Fruit fly (Drosophila melanogaster) S2 (cell line): ENCODE measurements around the gene CG33928.

Experiments used
- CG8478 ChIP-seq: fragments of >200 bp; optimal IDR thresholded peaks from 2 replicates; lab custom pipeline; 2018
- CTCF ChIP-seq, 2 experiments: fragments of >200 bp; optimal IDR thresholded peaks; 2 replicates each; lab custom pipeline; 2018

DNA sequence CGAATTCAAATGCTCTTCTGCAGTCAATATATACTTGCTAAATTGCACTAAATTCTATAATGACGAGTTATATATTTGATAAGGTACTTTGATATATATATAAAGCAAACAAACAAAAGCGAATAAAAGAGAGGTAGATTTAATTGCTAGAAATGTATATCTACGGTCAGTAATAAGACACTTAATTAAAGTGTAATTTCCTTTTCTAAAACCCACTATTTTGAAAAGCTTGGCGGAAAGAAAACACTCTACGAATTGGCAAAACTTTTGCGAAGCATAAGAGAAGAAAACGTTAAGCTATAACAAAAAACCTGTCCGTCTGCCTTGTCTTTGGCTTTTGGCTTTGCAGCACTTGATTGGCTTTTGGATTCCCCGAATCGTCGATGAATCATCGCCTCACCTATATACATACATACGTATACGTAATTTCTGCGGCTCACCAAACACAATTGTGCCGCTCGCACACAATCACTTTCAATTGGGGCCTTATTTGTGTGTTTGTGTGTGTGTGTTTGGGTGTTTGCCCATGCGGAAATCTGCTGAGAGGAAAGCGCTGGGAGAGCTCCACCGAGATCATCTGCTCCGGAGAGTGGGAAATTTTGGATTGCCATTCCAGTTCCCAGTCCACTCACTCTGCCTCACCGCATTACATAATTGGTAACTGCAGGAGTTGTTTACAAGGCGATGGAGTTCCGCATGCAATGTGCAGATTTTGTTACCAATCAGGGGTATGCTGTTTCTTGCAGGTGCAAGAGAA lies 5.6 kb downstream of the CG33928 start:
- TF ChIP-seq CG8478 (no peak), CTCF (optimal IDR thresholded peaks at IDR 0.05; lab: Kevin White, UChicago) (no peak)
